Fruit fly (Drosophila melanogaster): ENCODE measurements around the gene CG10254.

CG10254 gene

DNA sequence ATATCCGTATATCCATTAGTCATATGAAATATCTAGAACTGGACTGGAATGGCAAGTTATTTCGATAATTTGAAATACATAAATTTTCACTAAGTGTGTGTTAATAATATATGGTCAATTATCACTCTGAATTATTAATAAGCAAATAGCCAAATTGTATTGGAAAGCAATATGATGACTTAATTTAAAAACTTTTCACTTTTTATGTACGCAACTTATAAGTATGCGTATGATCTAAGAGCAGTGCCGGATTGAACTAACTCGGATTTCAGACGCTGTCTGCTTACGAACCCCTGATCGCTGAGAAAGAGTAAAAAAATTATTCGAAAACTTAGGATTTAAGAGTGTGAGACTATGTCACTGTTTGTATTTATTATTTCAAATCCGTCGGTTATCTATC lies 26.7 kb upstream of the CG10254 start, which contains the start of gene CG10232:
Gene CG10232, minus strand, starts transcription at position 101 of the 400 bp plus-strand sequence.
- TF ChIP-seq GATAd (GFP tag; optimal IDR thresholded peaks at IDR 0.05), result no peak
- TF ChIP-seq Mio (GFP tag; optimal IDR thresholded peaks at IDR 0.05), result no peak
- TF ChIP-seq lola (GFP tag; optimal IDR thresholded peaks at IDR 0.05), result no peak
- TF ChIP-seq tai (GFP tag; optimal IDR thresholded peaks at IDR 0.05), result no peak
- TF ChIP-seq br (GFP tag; optimal IDR thresholded peaks at IDR 0.05), result no peak
- no peak for TF ChIP-seq sv (GFP tag; optimal IDR thresholded peaks at IDR 0.05)
- TF ChIP-seq psq (GFP tag; optimal IDR thresholded peaks at IDR 0.05), result no peak

DNA sequence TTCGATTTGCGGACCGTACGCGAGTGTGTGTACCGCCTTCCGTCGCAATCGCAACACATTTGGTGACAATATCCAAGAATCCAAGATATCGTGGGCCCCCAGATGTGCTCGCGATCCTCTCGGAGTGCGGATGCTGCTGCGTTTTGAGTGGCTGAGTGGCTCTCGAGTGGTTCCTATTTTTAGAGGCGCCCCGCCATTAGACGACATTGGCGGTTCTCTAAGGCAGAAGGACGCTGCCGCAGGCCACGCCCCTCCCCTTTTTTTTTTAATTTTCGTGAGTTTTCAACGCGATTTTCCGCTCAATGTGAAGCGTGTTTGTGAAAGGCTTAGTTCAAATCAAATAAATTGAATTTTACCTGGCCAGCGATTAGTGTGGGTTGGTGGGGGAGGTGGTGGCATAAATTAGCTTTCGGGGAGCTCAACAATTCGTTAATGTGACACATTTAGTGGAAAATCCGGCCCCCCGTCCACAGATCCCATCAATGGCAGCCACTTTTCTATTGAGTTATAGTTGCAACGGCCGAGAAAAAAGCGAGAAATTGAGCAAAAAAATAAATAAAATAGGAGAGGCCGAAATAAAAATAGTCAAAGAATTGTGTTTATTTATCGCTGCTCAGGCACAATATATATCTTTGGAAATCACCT lies 23.6 kb upstream of the CG10254 start, which contains the start of gene nau:
Gene nau, minus strand, starts transcription at position 61 of the 645 bp plus-strand sequence.
- TF ChIP-seq HLH106 (tag; optimal IDR thresholded peaks at IDR 0.05), result no peak
- TF ChIP-seq Rel (GFP tag; optimal IDR thresholded peaks at IDR 0.05), result no peak
- no peak for TF ChIP-seq Rel (tag; optimal IDR thresholded peaks at IDR 0.05)
- no peak for TF ChIP-seq lola (GFP tag; optimal IDR thresholded peaks at IDR 0.05)
- TF ChIP-seq CG32264 (GFP tag; optimal IDR thresholded peaks at IDR 0.05), result no peak
- no peak for TF ChIP-seq psq (GFP tag; optimal IDR thresholded peaks at IDR 0.05)
- TF ChIP-seq Dif (GFP tag; optimal IDR thresholded peaks at IDR 0.05; ENCODE audit: partially characterized antibody), result no peak
- no peak for TF ChIP-seq CrebA (GFP tag; optimal IDR thresholded peaks at IDR 0.05; ENCODE audit: borderline replicate concordance)
- TF ChIP-seq foxo (GFP tag; optimal IDR thresholded peaks at IDR 0.05), result no peak
- TF ChIP-seq Dfd (GFP tag; optimal IDR thresholded peaks at IDR 0.05), result no peak
- no peak for TF ChIP-seq dsf (GFP tag; optimal IDR thresholded peaks at IDR 0.05; ENCODE audit: borderline replicate concordance)
- TF ChIP-seq OdsH (GFP tag; optimal IDR thresholded peaks at IDR 0.05), result no peak
- no peak for TF ChIP-seq Hr78 (GFP tag; optimal IDR thresholded peaks at IDR 0.05)

DNA sequence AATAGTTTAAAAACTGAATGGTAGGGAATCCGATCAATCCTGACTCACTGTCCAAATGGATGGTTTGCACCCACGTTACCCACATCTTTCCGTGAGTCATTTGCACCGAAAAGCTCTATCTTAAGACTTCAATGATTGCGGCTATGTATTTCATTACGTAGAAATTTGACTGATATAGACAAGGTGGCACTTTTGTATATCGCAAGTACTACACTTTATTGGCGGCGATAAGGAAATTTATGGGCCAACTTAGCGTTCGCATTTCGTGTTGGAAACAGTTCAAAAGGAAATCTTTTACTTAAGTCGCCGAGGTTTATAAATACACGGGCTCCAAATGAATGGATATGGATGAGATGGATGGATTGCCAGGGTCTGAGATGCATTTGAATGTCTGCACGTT lies 20.1 kb upstream of the CG10254 start:
- TF ChIP-seq GATAd (GFP tag; optimal IDR thresholded peaks at IDR 0.05), result no peak
- peak; percentile 84 for TF ChIP-seq CrebA (GFP tag; optimal IDR thresholded peaks at IDR 0.05; ENCODE audit: borderline replicate concordance)

DNA sequence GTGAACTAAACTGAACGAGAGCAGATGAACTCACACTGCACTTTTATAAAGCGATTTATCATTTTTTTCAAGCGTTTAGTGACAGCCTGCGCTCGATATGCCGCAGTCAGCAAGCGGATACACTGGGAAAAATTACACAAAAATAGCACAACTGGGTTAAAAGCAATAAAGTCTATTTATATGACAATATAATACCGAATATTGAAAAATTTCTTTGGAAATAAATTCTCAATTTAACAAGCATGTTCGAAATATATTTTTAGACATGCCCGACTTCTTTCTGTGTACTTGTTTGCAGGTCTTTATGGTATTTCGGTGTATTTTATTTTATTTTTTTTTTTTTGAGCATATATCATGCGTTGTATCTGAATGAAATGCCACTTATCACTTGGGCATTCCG lies 19.1 kb upstream of the CG10254 start:
- no peak for TF ChIP-seq Vsx2 (GFP tag; optimal IDR thresholded peaks at IDR 0.05; ENCODE audit: partially characterized antibody)
- peak; percentile 74 for TF ChIP-seq CG9705 (GFP tag; optimal IDR thresholded peaks at IDR 0.05)
- peak; percentile 61 for TF ChIP-seq CG32264 (GFP tag; optimal IDR thresholded peaks at IDR 0.05)
- TF ChIP-seq ey (GFP tag; optimal IDR thresholded peaks at IDR 0.05), result peak; percentile 86
- peak; percentile 76 for TF ChIP-seq tai (GFP tag; optimal IDR thresholded peaks at IDR 0.05)
- peak; percentile 86 for TF ChIP-seq Sp1 (GFP tag; optimal IDR thresholded peaks at IDR 0.05)
- peak; percentile 10 for TF ChIP-seq Mio (GFP tag; optimal IDR thresholded peaks at IDR 0.05)
- peak; percentile 45 for TF ChIP-seq sv (GFP tag; optimal IDR thresholded peaks at IDR 0.05)
- TF ChIP-seq Jra (GFP tag; optimal IDR thresholded peaks at IDR 0.05), result peak; percentile 83
- peak; percentile 91 for TF ChIP-seq Hnf4 (GFP tag; optimal IDR thresholded peaks at IDR 0.05)
- peak; percentile 65 for TF ChIP-seq sage (GFP tag; optimal IDR thresholded peaks at IDR 0.05)
- peak; percentile 90 for TF ChIP-seq br (GFP tag; optimal IDR thresholded peaks at IDR 0.05)
- no peak for TF ChIP-seq Hr78 (GFP tag; optimal IDR thresholded peaks at IDR 0.05)
- peak; percentile 72 for TF ChIP-seq brk (GFP tag; optimal IDR thresholded peaks at IDR 0.05)
- no peak for TF ChIP-seq dl (GFP tag; optimal IDR thresholded peaks at IDR 0.05; ENCODE audit: insufficient read depth in 1 of 2, partially characterized antibody in 2 of 2)
- TF ChIP-seq foxo (GFP tag; optimal IDR thresholded peaks at IDR 0.05), result peak; percentile 55 to 88
- TF ChIP-seq Rel (GFP tag; optimal IDR thresholded peaks at IDR 0.05), result peak; percentile 22
- peak; percentile 21 for TF ChIP-seq Rel (tag; optimal IDR thresholded peaks at IDR 0.05)
- TF ChIP-seq jim (GFP tag; optimal IDR thresholded peaks at IDR 0.05), result no peak
- no peak for TF ChIP-seq Abd-B (GFP tag; optimal IDR thresholded peaks at IDR 0.05)
- TF ChIP-seq N (GFP tag; optimal IDR thresholded peaks at IDR 0.05), result no peak
- TF ChIP-seq GATAd (GFP tag; optimal IDR thresholded peaks at IDR 0.05), result no peak
- peak; percentile 37 for TF ChIP-seq dsf (GFP tag; optimal IDR thresholded peaks at IDR 0.05; ENCODE audit: borderline replicate concordance)
- peak; percentile 87 for TF ChIP-seq rgr (GFP tag; optimal IDR thresholded peaks at IDR 0.05)
- TF ChIP-seq fru (GFP tag; optimal IDR thresholded peaks at IDR 0.05), result peak; percentile 87
- TF ChIP-seq h (GFP tag; optimal IDR thresholded peaks at IDR 0.05), result peak; percentile 90
- TF ChIP-seq Dif (GFP tag; optimal IDR thresholded peaks at IDR 0.05; ENCODE audit: partially characterized antibody), result no peak
- peak; percentile 75 for TF ChIP-seq dmrt93B (GFP tag; optimal IDR thresholded peaks at IDR 0.05)
- TF ChIP-seq usp (GFP tag; optimal IDR thresholded peaks at IDR 0.05), result no peak
- TF ChIP-seq Myc (optimal IDR thresholded peaks at IDR 0.05), result no peak
- no peak for TF ChIP-seq CrebA (GFP tag; optimal IDR thresholded peaks at IDR 0.05; ENCODE audit: borderline replicate concordance)
- TF ChIP-seq Dfd (GFP tag; optimal IDR thresholded peaks at IDR 0.05), result no peak
- no peak for TF ChIP-seq Hr83 (GFP tag; optimal IDR thresholded peaks at IDR 0.05; ENCODE audit: poor library complexity, severe bottlenecking)
- peak; percentile 76 for TF ChIP-seq psq (GFP tag; optimal IDR thresholded peaks at IDR 0.05)
- TF ChIP-seq woc (GFP tag; optimal IDR thresholded peaks at IDR 0.05), result peak; percentile 65
- TF ChIP-seq pan (optimal IDR thresholded peaks at IDR 0.05), result no peak
- no peak for TF ChIP-seq lola (GFP tag; optimal IDR thresholded peaks at IDR 0.05)
- TF ChIP-seq HLH106 (tag; optimal IDR thresholded peaks at IDR 0.05), result peak; percentile 78
- peak; percentile 88 for TF ChIP-seq OdsH (GFP tag; optimal IDR thresholded peaks at IDR 0.05)

Measured in whole organism, wandering third instar larva.